Worm (Caenorhabditis elegans) whole organism, early embryonic: ENCODE data around the gene let-756.

ENCODE experiments used
- B0310.2 ChIP-seq: sonication (generic microtip); optimal IDR thresholded peaks from 2 replicates; lab custom pipeline; 2016; ENCODE audit warnings: mild to moderate bottlenecking, missing genetic modification characterization, missing compliant biosample characterization
- F13C5.2 ChIP-seq: sonication (generic microtip); optimal IDR thresholded peaks from 2 replicates; lab custom pipeline; 2017; ENCODE audit warnings: mild to moderate bottlenecking, missing genetic modification characterization, inconsistent platforms, missing compliant biosample characterization
- ama-1 ChIP-seq: fragments of 150-350 bp; optimal IDR thresholded peaks from 2 replicates; lab custom pipeline; 2014
- ceh-13 ChIP-seq: fragments of 200-800 bp; sonication (Bioruptor generic); optimal IDR thresholded peaks from 2 replicates; lab custom pipeline; 2018; ENCODE audit warnings: mild to moderate bottlenecking, missing genetic modification characterization, missing compliant biosample characterization
- ceh-36 ChIP-seq: sonication (generic microtip); optimal IDR thresholded peaks from 2 replicates; lab custom pipeline; 2016; ENCODE audit warnings: missing genetic modification characterization, inconsistent platforms, missing compliant biosample characterization
- ets-7 ChIP-seq: sonication (generic microtip); optimal IDR thresholded peaks from 2 replicates; lab custom pipeline; 2016; ENCODE audit warnings: missing genotype, missing genetic modification characterization, missing compliant biosample characterization
- hmbx-1 ChIP-seq: sonication (generic microtip); optimal IDR thresholded peaks from 2 replicates; lab custom pipeline; 2016; ENCODE audit warnings: mild to moderate bottlenecking, missing genetic modification characterization, missing compliant biosample characterization
- hmg-4 ChIP-seq: fragments of 200-800 bp; sonication (Bioruptor generic); optimal IDR thresholded peaks from 2 replicates; lab custom pipeline; 2018; ENCODE audit warnings: mild to moderate bottlenecking, missing genetic modification characterization, missing compliant biosample characterization
- hnd-1 ChIP-seq: sonication (generic microtip); optimal IDR thresholded peaks from 2 replicates; lab custom pipeline; 2016; ENCODE audit warnings: missing genetic modification characterization, missing compliant biosample characterization
- pes-1 ChIP-seq: fragments of 200-800 bp; sonication (Bioruptor generic); IDR thresholded peaks from 2 replicates; pipeline ENCODE4 v1.3.6; 2022; ENCODE audit warnings: missing genetic modification reagents, missing genetic modification characterization, missing compliant biosample characterization
- scrt-1 ChIP-seq: fragments of 200-800 bp; sonication (Bioruptor generic); IDR thresholded peaks from 2 replicates; pipeline ENCODE4 v1.3.6; 2022; ENCODE audit warnings: missing genetic modification characterization, missing compliant biosample characterization
- sea-1 ChIP-seq: fragments of 200-800 bp; sonication (Bioruptor generic); conservative IDR thresholded peaks from 2 replicates; pipeline ENCODE4 v1.3.6; 2022; ENCODE audit warnings: missing genetic modification characterization, missing compliant biosample characterization

DNA sequence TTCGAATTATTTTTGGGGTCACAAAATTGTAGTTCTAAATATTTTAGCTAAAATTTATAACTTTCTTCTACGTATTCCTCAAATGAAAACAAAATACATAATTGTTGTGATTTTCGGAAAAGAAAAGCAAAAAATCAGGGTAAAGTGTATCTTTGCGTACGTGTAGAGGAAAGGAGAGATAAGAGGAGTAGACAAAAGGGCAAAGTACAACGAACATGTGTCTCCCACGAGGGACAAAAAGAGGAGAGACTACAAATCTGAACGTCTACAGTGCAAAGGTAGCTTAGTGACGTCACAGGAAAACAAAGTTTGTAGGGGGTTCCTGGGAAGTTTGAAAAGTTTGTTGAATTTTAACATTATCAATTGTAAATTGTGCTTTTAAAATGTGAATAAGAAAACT, 40.6 kb downstream of the let-756 start:
- TF ChIP-seq ama-1 (lab: Kevin White, UChicago) = no peak
- 0 out of 2 replicates have a peak, but pooled peaks have one; percentile 30 for TF ChIP-seq sea-1
- TF ChIP-seq scrt-1 (GFP tag; lab: Robert Waterston, UW) = no peak
- TF ChIP-seq pes-1 (GFP tag; lab: Robert Waterston, UW) = no peak
- no peak for TF ChIP-seq ceh-36 (tag; lab: Kevin White, UChicago)
- TF ChIP-seq hnd-1 = no peak
- no peak for TF ChIP-seq B0310.2 (tag; lab: Kevin White, UChicago)
- no peak for TF ChIP-seq F13C5.2 (tag; lab: Kevin White, UChicago)
- no peak for TF ChIP-seq ceh-13
- no peak for TF ChIP-seq hmg-4 (GFP tag; lab: Kevin White, UChicago)
- no peak for TF ChIP-seq ets-7 (tag; lab: Kevin White, UChicago)
- TF ChIP-seq hmbx-1 = no peak
